Fruit fly (Drosophila melanogaster): ENCODE data around the gene Ada2b.
A peak's percentile ranks its signal among the peaks of the same experiment; 100 is the strongest.

Gene Ada2b

DNA sequence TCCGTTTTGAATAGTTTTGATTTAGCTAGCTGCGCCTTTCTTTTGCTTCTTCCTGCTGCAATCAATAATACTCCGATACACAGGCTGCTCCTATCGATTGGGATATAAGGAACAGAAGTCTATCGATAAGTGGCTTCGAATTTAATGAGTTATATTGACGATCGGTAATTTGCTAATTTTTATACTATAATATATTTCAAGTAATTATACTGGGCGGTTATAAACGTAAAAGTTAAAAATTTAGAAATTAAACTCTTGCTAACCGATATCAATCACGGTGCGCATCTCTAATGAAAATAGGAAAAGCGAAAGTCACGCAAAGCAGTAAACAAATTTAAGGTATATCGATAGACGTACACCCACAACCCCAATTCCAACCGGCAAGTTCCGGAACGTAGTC, 3.4 kb upstream of the Ada2b start, which contains the start of the genes CG9636, CG18749 and CG33722 (continued):
- TF ChIP-seq CG4282 (GFP tag; optimal IDR thresholded peaks at IDR 0.05) (no peak), Dad (GFP tag; optimal IDR thresholded peaks at IDR 0.05) (peak; percentile 53), bcd (GFP tag; optimal IDR thresholded peaks at IDR 0.05) (peak; percentile 52), NC2β (GFP tag; optimal IDR thresholded peaks at IDR 0.05) (no peak), CG14441 (GFP tag; IDR thresholded peaks at IDR 0.05) (peak; percentile 68), CG10959 (GFP tag; IDR thresholded peaks at IDR 0.05) (peak; percentile 50; the same call in 1 of the 2 replicates), HLH54F (GFP tag; optimal IDR thresholded peaks at IDR 0.05) (peak; percentile 16), CG4617 (GFP tag; optimal IDR thresholded peaks at IDR 0.05; ENCODE audit: borderline replicate concordance) (peak; percentile 73), CG8924 (tag; optimal IDR thresholded peaks at IDR 0.05) (peak; percentile 72), Myb (GFP tag; optimal IDR thresholded peaks at IDR 0.05) (no peak), CG2116 (GFP tag; optimal IDR thresholded peaks at IDR 0.05) (peak; percentile 93), Gug (GFP tag; IDR thresholded peaks at IDR 0.05) (0 out of 4 replicates have a peak, but pooled peaks have one; percentile 31), CG7372 (GFP tag; IDR thresholded peaks at IDR 0.05) (no peak), vfl (GFP tag; optimal IDR thresholded peaks at IDR 0.05) (peak; percentile 54), Atf3 (GFP tag; optimal IDR thresholded peaks at IDR 0.05) (no peak), CG6254 (GFP tag; optimal IDR thresholded peaks at IDR 0.05) (peak; percentile 52), CG2199 (GFP tag; IDR thresholded peaks at IDR 0.05) (0 out of 3 replicates have a peak, but pooled peaks have one; percentile 13), PHDP (tag; optimal IDR thresholded peaks at IDR 0.05) (peak; percentile 75), dm (GFP tag; optimal IDR thresholded peaks at IDR 0.05) (peak; percentile 30), CG7987 (GFP tag; optimal IDR thresholded peaks at IDR 0.05) (peak; percentile 21), Dll (GFP tag; IDR thresholded peaks at IDR 0.05; ENCODE audit: partially characterized antibody) (peak; percentile 99), BtbVII (GFP tag; optimal IDR thresholded peaks at IDR 0.05) (peak; percentile 4), CG8765 (GFP tag; IDR thresholded peaks at IDR 0.05) (no peak), kay (GFP tag; optimal IDR thresholded peaks at IDR 0.05) (peak; percentile 43), ci (GFP tag; IDR thresholded peaks at IDR 0.05) (peak; percentile 68; the same call in 2 of the 3 replicates), CG1603 (tag; optimal IDR thresholded peaks at IDR 0.05) (peak; percentile 38), CG12942 (GFP tag; optimal IDR thresholded peaks at IDR 0.05) (peak; percentile 58), bowl (GFP tag; IDR thresholded peaks at IDR 0.05) (0 out of 2 replicates have a peak, but pooled peaks have one; percentile 34), Drgx (GFP tag; IDR thresholded peaks at IDR 0.05) (no peak), HLH4C (GFP tag; IDR thresholded peaks at IDR 0.05; ENCODE audit: partially characterized antibody) (peak; percentile 99), sr (GFP tag; IDR thresholded peaks at IDR 0.05) (no peak), insv (GFP tag; optimal IDR thresholded peaks at IDR 0.05) (peak in 1 of 2 experiments; percentile 16), Gsc (GFP tag; IDR thresholded peaks at IDR 0.05) (no peak), Stat92E (GFP tag; optimal IDR thresholded peaks at IDR 0.05) (peak in 1 of 3 experiments; percentile 74), Lhr (GFP tag; optimal IDR thresholded peaks at IDR 0.05) (peak; percentile 56), HHEX (GFP tag; optimal IDR thresholded peaks at IDR 0.05) (peak; percentile 44), CG10462 (GFP tag; optimal IDR thresholded peaks at IDR 0.05) (no peak), CG10565 (GFP tag; optimal IDR thresholded peaks at IDR 0.05) (no peak), Ets97D (GFP tag; optimal IDR thresholded peaks at IDR 0.05) (peak; percentile 53), CG4360 (GFP tag; IDR thresholded peaks at IDR 0.05) (0 out of 2 replicates have a peak, but pooled peaks have one; percentile 12), zfh2 (GFP tag; optimal IDR thresholded peaks at IDR 0.05) (peak; percentile 41), Bgb (GFP tag; IDR thresholded peaks at IDR 0.05; ENCODE audit: partially characterized antibody) (peak; percentile 93), CG6175 (GFP tag; IDR thresholded peaks at IDR 0.05) (no peak), CG15601 (tag; optimal IDR thresholded peaks at IDR 0.05) (peak; percentile 74), CG11695 (GFP tag; IDR thresholded peaks at IDR 0.05) (peak; percentile 64; the same call in 2 of the 3 replicates), ttk (GFP tag; IDR thresholded peaks at IDR 0.05) (peak; percentile 63; the same call in 1 of the 2 replicates), Oli (tag; optimal IDR thresholded peaks at IDR 0.05) (peak; percentile 36), YL-1 (GFP tag; optimal IDR thresholded peaks at IDR 0.05) (peak; percentile 90), lbe (GFP tag; optimal IDR thresholded peaks at IDR 0.05) (peak; percentile 87), CG14710 (tag; optimal IDR thresholded peaks at IDR 0.05) (peak; percentile 87)

Data from whole organism, embryonic.